Worm (Caenorhabditis elegans) whole organism, midembryonic: Measurements from ENCODE around the gene C14B1.2.

Experiments
- T22C8.4 ChIP-seq: fragments of 200-800 bp; sonication (Bioruptor generic); IDR thresholded peaks from 2 replicates; pipeline ENCODE4 v1.3.6; 2022; ENCODE audit warnings: missing genetic modification characterization, missing compliant biosample characterization
- cog-1 ChIP-seq: sonication (generic microtip); optimal IDR thresholded peaks from 2 replicates; lab custom pipeline; 2016; ENCODE audit warnings: missing genetic modification characterization, missing compliant biosample characterization
- flt-1 ChIP-seq: fragments of 200-800 bp; sonication (Bioruptor generic); IDR thresholded peaks from 2 replicates; pipeline ENCODE4 v1.3.6; 2022; ENCODE audit warnings: missing genetic modification characterization, missing compliant biosample characterization
- tab-1 ChIP-seq: fragments of 200-800 bp; sonication (Bioruptor generic); IDR thresholded peaks from 2 replicates; pipeline ENCODE4 v1.3.6; 2022; ENCODE audit warnings: missing genetic modification characterization, missing compliant biosample characterization

- TF ChIP-seq T22C8.4 (GFP tag; lab: Robert Waterston, UW): no peak
- TF ChIP-seq flt-1: no peak
- no peak for TF ChIP-seq cog-1
- TF ChIP-seq tab-1 (GFP tag; lab: Robert Waterston, UW): no peak
These were observed at the start of gene C14B1.2, which contains the start of gene pdi-1 for ce11 chrIII:3701411-3702310.
